Worm (Caenorhabditis elegans): Measurements from ENCODE around the gene srx-136.

- TF ChIP-seq hlh-12 (tag; optimal IDR thresholded peaks at IDR 0.05) (no peak), ceh-91 (GFP tag; IDR thresholded peaks at IDR 0.05) (no peak), ets-4 (GFP tag; optimal IDR thresholded peaks at IDR 0.05) (no peak), ama-1 (optimal IDR thresholded peaks at IDR 0.05) (no peak), ama-1 (GFP tag; optimal IDR thresholded peaks at IDR 0.05) (no peak), snpc-1.1 (tag; optimal IDR thresholded peaks at IDR 0.05; ENCODE audit: insufficient read depth) (no peak), ccch-3 (GFP tag; optimal IDR thresholded peaks at IDR 0.05) (no peak), nhr-90 (tag; optimal IDR thresholded peaks at IDR 0.05) (no peak), B0336.3 (GFP tag; IDR thresholded peaks at IDR 0.05) (no peak)
Measured at ce11 chrV:13898356-13898755, 41.1 kb downstream of the srx-136 start, which contains the start of gene cyp-35C1.
